Worm (Caenorhabditis elegans) whole organism, L4/young adult: Measurements from ENCODE around the gene mlc-7.

Source experiments
- W03F9.2 ChIP-seq: fragments of 150-350 bp; optimal IDR thresholded peaks from 2 replicates; lab custom pipeline; 2014; ENCODE audit warnings: missing biosample characterization, missing genetic modification characterization
- dao-5 ChIP-seq: sonication (generic microtip); optimal IDR thresholded peaks from 2 replicates; lab custom pipeline; 2016; ENCODE audit warnings: missing genotype, missing genetic modification characterization, moderate library complexity, missing compliant biosample characterization
- him-1 ChIP-seq: sonication (generic microtip); optimal IDR thresholded peaks from 2 replicates; lab custom pipeline; 2016; ENCODE audit warnings: missing genotype, missing genetic modification reagents, missing genetic modification characterization, missing compliant biosample characterization

- TF ChIP-seq him-1 (tag; lab: Kevin White, UChicago) (no peak), dao-5 (tag; lab: Kevin White, UChicago) (no peak), W03F9.2 (tag; lab: Kevin White, UChicago) (no peak)
Measured at ce11 chrIII:13731589-13731988, 19.7 kb upstream of the mlc-7 start, which contains the start of gene W06F12.2.
